Fruit fly (Drosophila melanogaster) whole organism, wandering third instar larva: ENCODE measurements around the gene CG13786.

Experiments used
- Abd-B ChIP-seq: fragments of >200 bp; optimal IDR thresholded peaks from 2 replicates; lab custom pipeline; 2017; ENCODE audit warnings: missing biosample characterization, missing genetic modification characterization
- CG9705 ChIP-seq: fragments of 200-800 bp; sonication (Bioruptor generic); optimal IDR thresholded peaks from 2 replicates; lab custom pipeline; 2018; ENCODE audit warnings: missing biosample characterization, mild to moderate bottlenecking, missing genetic modification characterization
- CrebA ChIP-seq: fragments of 200-800 bp; sonication (Bioruptor generic); optimal IDR thresholded peaks from 2 replicates; lab custom pipeline; 2016; ENCODE audit warnings: missing biosample characterization, mild to moderate bottlenecking, missing genetic modification characterization, borderline replicate concordance
- Dfd ChIP-seq: fragments of >200 bp; optimal IDR thresholded peaks from 2 replicates; lab custom pipeline; 2017; ENCODE audit warnings: missing biosample characterization, missing genetic modification characterization
- Dif ChIP-seq: fragments of 200-275, 200-300 bp; sonication (Bioruptor generic); optimal IDR thresholded peaks from 2 replicates; lab custom pipeline; 2018; ENCODE audit warnings: missing biosample characterization, missing genetic modification characterization; ENCODE audit not compliant: partially characterized antibody
- GATAd ChIP-seq: sonication (Bioruptor generic); optimal IDR thresholded peaks from 2 replicates; lab custom pipeline; 2016; ENCODE audit warnings: missing biosample characterization, missing genetic modification characterization
- HLH106 ChIP-seq: fragments of 200-800 bp; optimal IDR thresholded peaks from 3 replicates; lab custom pipeline; 2019; ENCODE audit warnings: missing biosample characterization, mild to moderate bottlenecking, missing genetic modification characterization, moderate library complexity
- Hnf4 ChIP-seq: fragments of 200-800 bp; sonication (Bioruptor generic); optimal IDR thresholded peaks from 2 replicates; lab custom pipeline; 2016; ENCODE audit warnings: missing biosample characterization, mild to moderate bottlenecking, missing genetic modification characterization
- Hr78 ChIP-seq: fragments of >200 bp; optimal IDR thresholded peaks from 2 replicates; lab custom pipeline; 2017; ENCODE audit warnings: missing biosample characterization, missing genetic modification characterization
- Hr83 ChIP-seq: fragments of 200-300 bp; sonication (Bioruptor generic); optimal IDR thresholded peaks from 2 replicates; lab custom pipeline; 2016; ENCODE audit warnings: missing biosample characterization, mild to moderate bottlenecking, missing genetic modification characterization, moderate library complexity; ENCODE audit not compliant: poor library complexity, severe bottlenecking
- Jra ChIP-seq: sonication (Bioruptor generic); optimal IDR thresholded peaks from 2 replicates; lab custom pipeline; 2016; ENCODE audit warnings: missing biosample characterization, missing genetic modification characterization
- Mio ChIP-seq: sonication (Bioruptor generic); optimal IDR thresholded peaks from 2 replicates; lab custom pipeline; 2016; ENCODE audit warnings: missing biosample characterization, missing genetic modification characterization
- Myc ChIP-seq: fragments of >200 bp; optimal IDR thresholded peaks from 2 replicates; lab custom pipeline; 2017
- N ChIP-seq: fragments of >200 bp; optimal IDR thresholded peaks from 2 replicates; lab custom pipeline; 2018; ENCODE audit warnings: missing biosample characterization, missing external identifiers, missing genetic modification characterization
- OdsH ChIP-seq: fragments of 200-800 bp; sonication (Bioruptor generic); optimal IDR thresholded peaks from 2 replicates; lab custom pipeline; 2016; ENCODE audit warnings: missing biosample characterization, mild to moderate bottlenecking, missing genetic modification characterization
- Rel ChIP-seq, 2 experiments: fragments of 200-800 bp; sonication (Bioruptor generic) in 1 of 2; optimal IDR thresholded peaks; 2 replicates in 1 of 2; 3 replicates in 1 of 2; lab custom pipeline; 2016 to 2019; ENCODE audit warnings: mild to moderate bottlenecking in 2 of 2, missing biosample characterization in 2 of 2, missing genetic modification characterization in 2 of 2, moderate library complexity in 1 of 2
- Sp1 ChIP-seq: fragments of 200-800 bp; sonication (Bioruptor generic); optimal IDR thresholded peaks from 3 replicates; lab custom pipeline; 2019; ENCODE audit warnings: missing biosample characterization, mild to moderate bottlenecking, missing genetic modification characterization, moderate library complexity
- Vsx2 ChIP-seq: fragments of 200-300, 225-300 bp; sonication (Bioruptor generic); optimal IDR thresholded peaks from 2 replicates; lab custom pipeline; 2018; ENCODE audit warnings: missing biosample characterization, missing genetic modification characterization; ENCODE audit not compliant: partially characterized antibody
- br ChIP-seq: fragments of 200-800 bp; sonication (Bioruptor generic); optimal IDR thresholded peaks from 2 replicates; lab custom pipeline; 2016; ENCODE audit warnings: missing biosample characterization, missing genetic modification characterization
- brk ChIP-seq: fragments of 200-800 bp; sonication (Bioruptor generic); optimal IDR thresholded peaks from 2 replicates; lab custom pipeline; 2016; ENCODE audit warnings: missing biosample characterization, mild to moderate bottlenecking, missing genetic modification characterization
- dl ChIP-seq, 2 experiments: fragments of 175-275, 200-275 bp in 1 of 2; fragments of 200-275 bp in 1 of 2; sonication (Bioruptor generic); optimal IDR thresholded peaks; lab custom pipeline; 2018; ENCODE audit warnings: mild to moderate bottlenecking in 2 of 2, missing biosample characterization in 2 of 2, missing genetic modification characterization in 2 of 2, moderate library complexity in 2 of 2; ENCODE audit not compliant: partially characterized antibody in 2 of 2, insufficient read depth in 1 of 2
- dmrt93B ChIP-seq: fragments of 200-800 bp; sonication (Bioruptor generic); optimal IDR thresholded peaks from 2 replicates; lab custom pipeline; 2018; ENCODE audit warnings: missing biosample characterization, mild to moderate bottlenecking, missing genetic modification characterization
- dsf ChIP-seq: sonication (Bioruptor generic); optimal IDR thresholded peaks from 2 replicates; lab custom pipeline; 2016; ENCODE audit warnings: missing biosample characterization, missing genetic modification characterization, borderline replicate concordance
- ey ChIP-seq: fragments of 200-800 bp; sonication (Bioruptor generic); optimal IDR thresholded peaks from 2 replicates; lab custom pipeline; 2016; ENCODE audit warnings: missing biosample characterization, missing genetic modification characterization
- foxo ChIP-seq, 2 experiments: fragments of 200-800 bp; sonication (Bioruptor generic); optimal IDR thresholded peaks; 2 replicates in 1 of 2; 3 replicates in 1 of 2; lab custom pipeline; 2016 to 2017; ENCODE audit warnings: missing biosample characterization in 2 of 2, missing genetic modification characterization in 2 of 2
- fru ChIP-seq: fragments of 200-800 bp; sonication (Bioruptor generic); optimal IDR thresholded peaks from 3 replicates; lab custom pipeline; 2016; ENCODE audit warnings: missing biosample characterization, mild to moderate bottlenecking, missing genetic modification characterization
- h ChIP-seq: fragments of 200-800 bp; sonication (Bioruptor generic); optimal IDR thresholded peaks from 3 replicates; lab custom pipeline; 2016; ENCODE audit warnings: missing biosample characterization, mild to moderate bottlenecking, missing genetic modification characterization
- jim ChIP-seq: fragments of 175-275, 200-325 bp; sonication (Bioruptor generic); optimal IDR thresholded peaks from 2 replicates; lab custom pipeline; 2016; ENCODE audit warnings: missing biosample characterization, mild to moderate bottlenecking, missing genetic modification characterization
- psq ChIP-seq: fragments of 200-800 bp; sonication (Bioruptor generic); optimal IDR thresholded peaks from 3 replicates; lab custom pipeline; 2017; ENCODE audit warnings: missing biosample characterization, mild to moderate bottlenecking, missing genetic modification characterization, moderate library complexity
- rgr ChIP-seq: fragments of 200-800 bp; sonication (Bioruptor generic); optimal IDR thresholded peaks from 3 replicates; lab custom pipeline; 2016; ENCODE audit warnings: missing biosample characterization, mild to moderate bottlenecking, missing genetic modification characterization
- sage ChIP-seq: fragments of 200-800 bp; sonication (Bioruptor generic); optimal IDR thresholded peaks from 2 replicates; lab custom pipeline; 2016; ENCODE audit warnings: missing biosample characterization, mild to moderate bottlenecking, missing genetic modification characterization
- sv ChIP-seq: fragments of 200-800 bp; sonication (Bioruptor generic); optimal IDR thresholded peaks from 3 replicates; lab custom pipeline; 2016; ENCODE audit warnings: missing biosample characterization, missing genetic modification characterization
- tai ChIP-seq: sonication (Bioruptor generic); optimal IDR thresholded peaks from 2 replicates; lab custom pipeline; 2016; ENCODE audit warnings: missing biosample characterization, missing genetic modification characterization
- woc ChIP-seq: sonication (Bioruptor generic); optimal IDR thresholded peaks from 2 replicates; lab custom pipeline; 2016; ENCODE audit warnings: missing biosample characterization, mild to moderate bottlenecking, missing genetic modification characterization

The CG13786 gene

DNA sequence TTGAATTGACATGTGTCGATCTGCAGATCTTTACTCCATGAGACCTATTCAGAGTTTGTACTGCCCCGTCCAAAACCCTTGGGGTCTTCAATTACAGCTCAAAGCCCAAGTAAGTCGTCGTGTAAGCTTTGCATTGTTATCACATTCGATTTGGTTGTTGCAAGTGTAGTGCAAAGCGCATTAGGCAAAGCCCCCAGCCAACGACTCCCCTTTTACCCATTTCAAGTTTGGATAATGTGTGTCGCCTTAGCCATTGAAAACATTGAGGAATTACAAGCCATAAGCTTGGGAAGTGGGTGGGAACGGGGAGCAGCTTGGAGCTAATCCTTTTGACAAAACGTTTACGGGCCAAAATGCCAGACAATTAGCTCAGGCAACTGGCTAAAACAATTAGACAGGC, 6.7 kb upstream of the CG13786 start:
- TF ChIP-seq GATAd (no peak), Myc (no peak), rgr (GFP tag; lab: Kevin White, UChicago) (no peak), Hr83 (GFP tag; lab: Kevin White, UChicago) (no peak), ey (GFP tag; lab: Kevin White, UChicago) (no peak), Sp1 (GFP tag; lab: Kevin White, UChicago) (no peak)

DNA sequence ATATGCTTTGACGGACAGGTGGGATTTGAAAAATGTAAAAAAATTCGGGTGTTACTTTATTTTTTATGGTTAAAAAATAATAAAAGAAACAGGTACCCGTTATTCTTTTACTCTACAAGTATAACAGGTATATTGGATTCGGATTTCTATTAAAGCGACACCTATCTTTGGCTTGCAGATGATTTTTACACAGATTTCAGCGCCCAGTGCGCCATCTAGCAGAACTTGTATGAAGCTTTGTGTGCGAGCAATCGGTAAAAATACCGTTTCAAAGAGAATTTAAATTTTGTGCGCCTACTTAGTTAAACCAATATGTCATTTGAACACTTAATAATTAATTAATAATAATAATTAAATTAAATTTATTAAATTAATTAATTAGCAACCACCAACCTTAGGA, 5.3 kb upstream of the CG13786 start:
- no peak for TF ChIP-seq dsf (GFP tag; lab: Kevin White, UChicago)
- no peak for TF ChIP-seq Jra
- TF ChIP-seq CG9705 (GFP tag; lab: Kevin White, UChicago): peak; percentile 26
- TF ChIP-seq Dfd (GFP tag; lab: Kevin White, UChicago): no peak
- peak in 1 of 2 experiments; percentile 61 for TF ChIP-seq foxo (GFP tag; optimal IDR thresholded peaks at IDR 0.05; lab: Kevin White, UChicago)
- no peak for TF ChIP-seq Rel (GFP tag; optimal IDR thresholded peaks at IDR 0.05; lab: Kevin White, UChicago)
- TF ChIP-seq Rel (tag; optimal IDR thresholded peaks at IDR 0.05; lab: Kevin White, UChicago): no peak
- TF ChIP-seq Mio: no peak
- peak; percentile 46 for TF ChIP-seq Hnf4 (GFP tag; lab: Kevin White, UChicago)
- peak; percentile 94 for TF ChIP-seq Myc
- TF ChIP-seq rgr (GFP tag; lab: Kevin White, UChicago): peak; percentile 54
- TF ChIP-seq Vsx2 (GFP tag; lab: Kevin White, UChicago): no peak
- no peak for TF ChIP-seq psq
- TF ChIP-seq dl (GFP tag; optimal IDR thresholded peaks at IDR 0.05; lab: Kevin White, UChicago; ENCODE audit: insufficient read depth in 1 of 2, partially characterized antibody in 2 of 2): no peak
- no peak for TF ChIP-seq CrebA
- peak; percentile 10 for TF ChIP-seq br (GFP tag; lab: Kevin White, UChicago)
- TF ChIP-seq brk: no peak
- TF ChIP-seq ey (GFP tag; lab: Kevin White, UChicago): peak; percentile 26
- peak; percentile 47 for TF ChIP-seq tai (GFP tag; lab: Kevin White, UChicago)
- TF ChIP-seq dmrt93B (GFP tag; lab: Kevin White, UChicago): no peak
- no peak for TF ChIP-seq Sp1 (GFP tag; lab: Kevin White, UChicago)
- TF ChIP-seq sv: no peak
- peak; percentile 52 for TF ChIP-seq h
- no peak for TF ChIP-seq Dif (GFP tag; lab: Kevin White, UChicago)
- TF ChIP-seq sage (GFP tag; lab: Kevin White, UChicago): no peak
- peak; percentile 54 for TF ChIP-seq HLH106
- no peak for TF ChIP-seq woc (GFP tag; lab: Kevin White, UChicago)
- TF ChIP-seq GATAd: no peak
- peak; percentile 17 for TF ChIP-seq fru (GFP tag; lab: Kevin White, UChicago)
- TF ChIP-seq jim (GFP tag; lab: Kevin White, UChicago): no peak
- peak; percentile 45 for TF ChIP-seq OdsH
- peak; percentile 46 for TF ChIP-seq Hr83 (GFP tag; lab: Kevin White, UChicago)

DNA sequence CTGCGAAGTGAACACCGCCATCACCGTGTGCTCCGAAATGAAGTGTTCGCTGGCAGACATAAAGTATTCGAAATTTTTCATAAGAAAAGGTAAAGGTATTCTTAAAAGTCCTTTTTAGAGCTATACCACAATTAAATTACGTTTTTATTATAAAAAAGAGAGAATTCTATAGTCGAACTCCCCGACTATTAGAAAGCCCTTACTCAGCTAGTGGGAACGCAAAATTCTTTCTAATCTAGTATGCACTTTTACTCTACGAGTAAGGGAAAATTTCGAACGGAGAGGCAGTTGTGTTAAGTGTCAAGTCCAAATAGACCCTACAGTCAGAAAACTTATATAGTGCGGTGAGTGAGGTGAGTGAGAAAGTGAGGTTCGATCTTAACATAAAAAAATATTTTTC, 4.4 kb upstream of the CG13786 start, which contains the start of gene CG31909:
Gene CG31909 (plus strand): TSS at position 301 of the 400 bp plus-strand sequence.
- TF ChIP-seq tai (GFP tag; lab: Kevin White, UChicago) (no peak), Abd-B (GFP tag; lab: Kevin White, UChicago) (no peak), Dif (GFP tag; lab: Kevin White, UChicago) (no peak), h (no peak), woc (GFP tag; lab: Kevin White, UChicago) (no peak), Hr83 (GFP tag; lab: Kevin White, UChicago) (no peak), GATAd (no peak), ey (GFP tag; lab: Kevin White, UChicago) (no peak), sv (no peak), fru (GFP tag; lab: Kevin White, UChicago) (no peak), Hr78 (no peak), Mio (no peak), Sp1 (GFP tag; lab: Kevin White, UChicago) (no peak)
- TF ChIP-seq, all 38 proteins: peak for 0

DNA sequence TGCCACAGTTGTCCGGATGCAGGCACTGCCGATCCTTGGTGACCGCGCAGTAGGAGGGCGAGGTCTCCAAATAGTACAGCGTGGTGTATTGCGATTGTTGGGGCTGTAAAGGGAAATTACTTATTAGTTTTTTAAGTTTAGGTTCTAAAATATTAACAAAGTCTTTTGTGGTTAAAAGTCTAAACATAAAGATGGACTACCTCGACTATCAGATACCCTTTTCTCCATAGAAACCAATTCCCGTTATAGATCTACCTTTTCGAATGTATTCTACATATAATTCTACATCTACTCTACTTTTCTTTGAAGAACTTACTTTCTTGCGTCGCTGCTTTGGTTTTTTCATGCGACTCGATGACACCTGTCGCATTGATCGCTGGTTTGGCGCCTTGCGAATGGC, 3.4 kb upstream of the CG13786 start:
- TF ChIP-seq psq (no peak), ey (GFP tag; lab: Kevin White, UChicago) (no peak), OdsH (no peak), Rel (GFP tag; optimal IDR thresholded peaks at IDR 0.05; lab: Kevin White, UChicago) (no peak), Rel (tag; optimal IDR thresholded peaks at IDR 0.05; lab: Kevin White, UChicago) (no peak), N (no peak), br (GFP tag; lab: Kevin White, UChicago) (no peak), h (no peak), rgr (GFP tag; lab: Kevin White, UChicago) (no peak)
